Worm (Caenorhabditis elegans): ENCODE results near the gene T26C12.3.

T26C12.3 gene

ce11 chrIV:3271342-3271741, 1.9 kb downstream of the T26C12.3 start:
- TF ChIP-seq ham-2 (GFP tag; optimal IDR thresholded peaks at IDR 0.05) (no peak), nhr-237 (tag; optimal IDR thresholded peaks at IDR 0.05) (no peak), zip-8 (tag; optimal IDR thresholded peaks at IDR 0.05) (peak; percentile 62), flh-1 (GFP tag; optimal IDR thresholded peaks at IDR 0.05) (no peak), nhr-2 (tag; optimal IDR thresholded peaks at IDR 0.05) (peak; percentile 51), hlh-1 (tag; optimal IDR thresholded peaks at IDR 0.05) (no peak), nhr-28 (tag; optimal IDR thresholded peaks at IDR 0.05) (no peak), ces-1 (GFP tag; optimal IDR thresholded peaks at IDR 0.05) (no peak), mab-5 (tag; optimal IDR thresholded peaks at IDR 0.05) (no peak), pha-4 (tag; optimal IDR thresholded peaks at IDR 0.05) (no peak), lin-32 (GFP tag; optimal IDR thresholded peaks at IDR 0.05) (no peak), unc-39 (tag; optimal IDR thresholded peaks at IDR 0.05) (no peak)

- TF ChIP-seq blmp-1 (tag; optimal IDR thresholded peaks at IDR 0.05) (no peak), sptf-1 (tag; optimal IDR thresholded peaks at IDR 0.05) (no peak), lsy-2 (tag; optimal IDR thresholded peaks at IDR 0.05) (no peak), ceh-43 (GFP tag; optimal IDR thresholded peaks at IDR 0.05) (no peak), nhr-12 (tag; optimal IDR thresholded peaks at IDR 0.05) (no peak), unc-39 (tag; optimal IDR thresholded peaks at IDR 0.05) (no peak), M03D4.4 (tag; optimal IDR thresholded peaks at IDR 0.05) (no peak), ztf-11 (tag; optimal IDR thresholded peaks at IDR 0.05) (no peak), unc-62 (GFP tag; optimal IDR thresholded peaks at IDR 0.05) (no peak), ces-1 (GFP tag; optimal IDR thresholded peaks at IDR 0.05) (no peak), flh-1 (GFP tag; optimal IDR thresholded peaks at IDR 0.05) (no peak), pha-4 (tag; optimal IDR thresholded peaks at IDR 0.05) (no peak), ham-2 (GFP tag; optimal IDR thresholded peaks at IDR 0.05) (no peak), nhr-237 (tag; optimal IDR thresholded peaks at IDR 0.05) (no peak), zip-8 (tag; optimal IDR thresholded peaks at IDR 0.05) (no peak), unc-120 (tag; optimal IDR thresholded peaks at IDR 0.05; ENCODE audit: poor library complexity, severe bottlenecking) (no peak), sem-2 (GFP tag; optimal IDR thresholded peaks at IDR 0.05) (no peak), elt-3 (tag; optimal IDR thresholded peaks at IDR 0.05) (no peak), bed-3 (GFP tag; optimal IDR thresholded peaks at IDR 0.05) (no peak)
Measured at ce11 chrIV:3267581-3267980, 5.6 kb downstream of the T26C12.3 start, which contains the start of gene clec-173. Gene clec-173 (minus strand): TSS chrIV:3267681.

ce11 chrIV:3266841-3267240, 6.4 kb downstream of the T26C12.3 start:
- TF ChIP-seq mls-2 (tag; optimal IDR thresholded peaks at IDR 0.05) (no peak), drap-1 (GFP tag; optimal IDR thresholded peaks at IDR 0.05) (no peak), sem-2 (GFP tag; optimal IDR thresholded peaks at IDR 0.05) (no peak), lin-13 (tag; optimal IDR thresholded peaks at IDR 0.05) (no peak), pha-4 (tag; optimal IDR thresholded peaks at IDR 0.05) (no peak), unc-62 (GFP tag; optimal IDR thresholded peaks at IDR 0.05) (no peak), unc-39 (tag; optimal IDR thresholded peaks at IDR 0.05) (no peak), mab-5 (tag; optimal IDR thresholded peaks at IDR 0.05) (no peak), blmp-1 (tag; optimal IDR thresholded peaks at IDR 0.05) (no peak), elt-1 (tag; optimal IDR thresholded peaks at IDR 0.05; ENCODE audit: borderline replicate concordance, insufficient read depth) (no peak), ceh-43 (GFP tag; optimal IDR thresholded peaks at IDR 0.05) (no peak), tbx-8 (GFP tag; optimal IDR thresholded peaks at IDR 0.05) (no peak), unc-120 (tag; optimal IDR thresholded peaks at IDR 0.05; ENCODE audit: poor library complexity, severe bottlenecking) (no peak), ham-2 (GFP tag; optimal IDR thresholded peaks at IDR 0.05) (no peak), mep-1 (tag; optimal IDR thresholded peaks at IDR 0.05) (no peak)

- TF ChIP-seq ham-2 (GFP tag; optimal IDR thresholded peaks at IDR 0.05): no peak
- no peak for TF ChIP-seq nhr-237 (tag; optimal IDR thresholded peaks at IDR 0.05)
- no peak for TF ChIP-seq bed-3 (GFP tag; optimal IDR thresholded peaks at IDR 0.05)
- no peak for TF ChIP-seq unc-39 (tag; optimal IDR thresholded peaks at IDR 0.05)
- no peak for TF ChIP-seq unc-62 (GFP tag; optimal IDR thresholded peaks at IDR 0.05)
- no peak for TF ChIP-seq sptf-1 (tag; optimal IDR thresholded peaks at IDR 0.05)
- no peak for TF ChIP-seq nhr-28 (tag; optimal IDR thresholded peaks at IDR 0.05)
- TF ChIP-seq elt-1 (tag; optimal IDR thresholded peaks at IDR 0.05; ENCODE audit: borderline replicate concordance, insufficient read depth): no peak
- no peak for TF ChIP-seq drap-1 (GFP tag; optimal IDR thresholded peaks at IDR 0.05)
- no peak for TF ChIP-seq tbx-8 (GFP tag; optimal IDR thresholded peaks at IDR 0.05)
- no peak for TF ChIP-seq blmp-1 (tag; optimal IDR thresholded peaks at IDR 0.05)
Measured at ce11 chrIV:3265657-3266056, 7.5 kb downstream of the T26C12.3 start, which contains the start of gene T26C12.2. Gene T26C12.2 (minus strand): TSS chrIV:3265757.

- TF ChIP-seq nhr-76 (tag; optimal IDR thresholded peaks at IDR 0.05): no peak
- TF ChIP-seq cnd-1 (tag; optimal IDR thresholded peaks at IDR 0.05): no peak
- no peak for TF ChIP-seq lin-32 (GFP tag; optimal IDR thresholded peaks at IDR 0.05)
Measured at ce11 chrIV:3261761-3262160, 11.4 kb downstream of the T26C12.3 start.

All from whole organism, mixed stage, embryonic.